Fruit fly (Drosophila melanogaster): Measurements from ENCODE around the gene CG1622.

DNA sequence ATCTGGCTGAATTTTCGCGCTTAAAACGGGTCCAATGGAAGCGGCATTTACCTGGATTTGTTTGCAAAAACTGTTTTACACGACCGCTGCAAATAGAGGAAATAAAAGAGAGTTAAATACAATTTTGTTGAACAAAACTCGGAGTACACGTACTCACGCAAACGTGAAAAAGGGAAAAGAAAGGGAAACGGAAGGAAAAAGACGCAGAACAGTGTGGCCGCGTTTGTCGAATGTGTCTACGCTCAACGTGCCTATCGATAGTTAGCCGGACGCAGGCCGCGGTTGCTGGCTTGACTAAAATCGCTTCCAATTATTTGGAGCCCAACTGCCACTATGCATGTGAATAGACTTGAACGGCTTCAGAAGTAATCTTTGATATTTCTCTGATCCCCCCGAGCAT, 40.6 kb downstream of the CG1622 start, which contains the start of gene RpS15Aa:
- TF ChIP-seq Jra (GFP tag; optimal IDR thresholded peaks at IDR 0.05) (peak; percentile 6), fru (GFP tag; optimal IDR thresholded peaks at IDR 0.05) (peak; percentile 47), GATAd (GFP tag; optimal IDR thresholded peaks at IDR 0.05) (no peak), jim (GFP tag; optimal IDR thresholded peaks at IDR 0.05) (no peak), pan (optimal IDR thresholded peaks at IDR 0.05) (no peak), OdsH (GFP tag; optimal IDR thresholded peaks at IDR 0.05) (peak; percentile 24), h (GFP tag; optimal IDR thresholded peaks at IDR 0.05) (peak; percentile 47)

Data from whole organism, wandering third instar larva.